Fruit fly (Drosophila melanogaster) whole organism, embryonic: ENCODE results near the gene mal.
A peak's percentile ranks its signal among the peaks of the same experiment; 100 is the strongest.

ENCODE experiments used
- Adf1 ChIP-seq: fragments of 200-800 bp; sonication (Bioruptor generic); IDR thresholded peaks from 2 replicates; pipeline ENCODE4 v1.3.6; 2022; ENCODE audit warnings: missing biosample characterization, missing genetic modification characterization
- CG10147 ChIP-seq: fragments of 200-800 bp; sonication (Bioruptor generic); optimal IDR thresholded peaks from 2 replicates; lab custom pipeline; 2019; ENCODE audit warnings: missing biosample characterization, mild to moderate bottlenecking, missing genetic modification characterization, moderate library complexity
- CG10366 ChIP-seq: fragments of 200-800 bp; sonication (Bioruptor generic); IDR thresholded peaks from 2 replicates; pipeline ENCODE4 v1.3.6; 2022; ENCODE audit warnings: missing biosample characterization, missing genetic modification characterization
- CG12744 ChIP-seq: fragments of 200-800 bp; sonication (Bioruptor generic); optimal IDR thresholded peaks from 2 replicates; lab custom pipeline; 2016; ENCODE audit warnings: missing biosample characterization, missing genetic modification characterization
- CG13894 ChIP-seq: fragments of 200-800 bp; sonication (Bioruptor generic); optimal IDR thresholded peaks from 3 replicates; lab custom pipeline; 2018; ENCODE audit warnings: missing biosample characterization, mild to moderate bottlenecking, missing genetic modification characterization, moderate library complexity
- CG14050 ChIP-seq: fragments of 200-800 bp; sonication (Bioruptor generic); IDR thresholded peaks from 3 replicates; pipeline ENCODE4 v1.3.6; 2022; ENCODE audit warnings: missing biosample characterization, missing genetic modification characterization
- CG15601 ChIP-seq: fragments of 200-800 bp; sonication (Bioruptor generic); optimal IDR thresholded peaks from 3 replicates; lab custom pipeline; 2019; ENCODE audit warnings: missing biosample characterization, mild to moderate bottlenecking, missing genetic modification characterization, moderate library complexity
- CG15696 ChIP-seq: fragments of 200-800 bp; sonication (Bioruptor generic); optimal IDR thresholded peaks from 2 replicates; lab custom pipeline; 2019; ENCODE audit warnings: missing biosample characterization, mild to moderate bottlenecking, missing genetic modification characterization, moderate library complexity
- CG1602 ChIP-seq: fragments of 200-800 bp; sonication (Bioruptor generic); optimal IDR thresholded peaks from 3 replicates; lab custom pipeline; 2016; ENCODE audit warnings: missing biosample characterization, missing genetic modification characterization
- CG1792 ChIP-seq: fragments of 200-800 bp; sonication (Bioruptor generic); optimal IDR thresholded peaks from 2 replicates; lab custom pipeline; 2016; ENCODE audit warnings: missing biosample characterization, missing genetic modification characterization
- CG18262 ChIP-seq: fragments of 200-800 bp; optimal IDR thresholded peaks from 3 replicates; lab custom pipeline; 2019; ENCODE audit warnings: missing biosample characterization, mild to moderate bottlenecking, missing genetic modification characterization, moderate library complexity
- CG2116 ChIP-seq: fragments of 200-800 bp; sonication (Bioruptor generic); optimal IDR thresholded peaks from 3 replicates; lab custom pipeline; 2018; ENCODE audit warnings: missing biosample characterization, mild to moderate bottlenecking, missing genetic modification characterization
- CG30020 ChIP-seq: fragments of 200-800 bp; optimal IDR thresholded peaks from 2 replicates; lab custom pipeline; 2019; ENCODE audit warnings: missing biosample characterization, mild to moderate bottlenecking, missing genetic modification characterization, moderate library complexity
- CG3065 ChIP-seq: fragments of 200-800 bp; sonication (Bioruptor generic); optimal IDR thresholded peaks from 2 replicates; lab custom pipeline; 2016; ENCODE audit warnings: missing biosample characterization, missing genetic modification characterization
- CG32772 ChIP-seq: fragments of 200-800 bp; sonication (Bioruptor generic); IDR thresholded peaks from 2 replicates; pipeline ENCODE4 v1.3.6; 2022; ENCODE audit warnings: missing biosample characterization, missing genetic modification characterization
- CG3726 ChIP-seq: fragments of 200-800 bp; sonication (Bioruptor generic); IDR thresholded peaks from 3 replicates; pipeline ENCODE4, ENCODE4 v1.3.6; 2022; ENCODE audit warnings: missing biosample characterization, missing genetic modification characterization
- CG3838 ChIP-seq: fragments of 200-800 bp; sonication (Bioruptor generic); optimal IDR thresholded peaks from 3 replicates; lab custom pipeline; 2016; ENCODE audit warnings: missing biosample characterization, missing genetic modification characterization
- CG6175 ChIP-seq: fragments of 200-800 bp; sonication (Bioruptor generic); IDR thresholded peaks from 3 replicates; pipeline ENCODE4 v1.3.6; 2022; ENCODE audit warnings: missing biosample characterization, missing genetic modification characterization
- CG6683 ChIP-seq: fragments of 200-800 bp; sonication (Bioruptor generic); optimal IDR thresholded peaks from 2 replicates; lab custom pipeline; 2017; ENCODE audit warnings: missing biosample characterization, mild to moderate bottlenecking, missing genetic modification characterization, missing genetic modification reagents
- CG7928 ChIP-seq: fragments of 200-800 bp; sonication (Bioruptor generic); optimal IDR thresholded peaks from 2 replicates; lab custom pipeline; 2017; ENCODE audit warnings: missing biosample characterization, mild to moderate bottlenecking, missing genetic modification characterization
- CG7963 ChIP-seq: fragments of 200-800 bp; sonication (Bioruptor generic); IDR thresholded peaks from 3 replicates; pipeline ENCODE4 v1.3.6; 2022; ENCODE audit warnings: missing biosample characterization, missing genetic modification characterization; ENCODE audit not compliant: partially characterized antibody
- CG7987 ChIP-seq: fragments of 200-800 bp; sonication (Bioruptor generic); optimal IDR thresholded peaks from 2 replicates; lab custom pipeline; 2018; ENCODE audit warnings: missing biosample characterization, mild to moderate bottlenecking, missing genetic modification characterization, moderate library complexity
- CG9215 ChIP-seq: fragments of 200-800 bp; sonication (Bioruptor generic); IDR thresholded peaks from 2 replicates; pipeline ENCODE4 v1.3.6; 2022; ENCODE audit warnings: missing biosample characterization, missing genetic modification characterization
- CG9609 ChIP-seq: fragments of 200-800 bp; sonication (Bioruptor generic); optimal IDR thresholded peaks from 3 replicates; lab custom pipeline; 2016; ENCODE audit warnings: missing biosample characterization, missing genetic modification characterization
- CG9932 ChIP-seq: fragments of 200-800 bp; sonication (Bioruptor generic); IDR thresholded peaks from 2 replicates; pipeline ENCODE4 v1.3.6; 2022; ENCODE audit warnings: missing biosample characterization, missing genetic modification characterization
- CHES-1-like ChIP-seq: fragments of 200-800 bp; sonication (Bioruptor generic); optimal IDR thresholded peaks from 2 replicates; lab custom pipeline; 2016; ENCODE audit warnings: missing biosample characterization, missing genetic modification characterization
- CTCF ChIP-seq: fragments of 200-800 bp; sonication (Bioruptor generic); optimal IDR thresholded peaks from 2 replicates; lab custom pipeline; 2017; ENCODE audit warnings: missing biosample characterization, mild to moderate bottlenecking, missing genetic modification characterization, moderate library complexity
- Chrac-16 ChIP-seq: fragments of 200-800 bp; sonication (Bioruptor generic); optimal IDR thresholded peaks from 3 replicates; lab custom pipeline; 2016; ENCODE audit warnings: missing biosample characterization, missing genetic modification characterization
- Dll ChIP-seq: fragments of 200-800 bp; sonication (Bioruptor generic); IDR thresholded peaks from 4 replicates; pipeline ENCODE4 v1.3.6; 2022; ENCODE audit warnings: missing biosample characterization, missing genetic modification characterization; ENCODE audit not compliant: partially characterized antibody
- Doc2 ChIP-seq: fragments of 200-800 bp; sonication (Bioruptor generic); IDR thresholded peaks from 2 replicates; pipeline ENCODE4 v1.3.6; 2022; ENCODE audit warnings: missing biosample characterization, missing genetic modification characterization
- E2f1 ChIP-seq: fragments of 200-800 bp; sonication (Bioruptor generic); IDR thresholded peaks from 2 replicates; pipeline ENCODE4 v1.3.6; 2022; ENCODE audit warnings: missing biosample characterization, missing genetic modification characterization
- ERR ChIP-seq: fragments of 200-800 bp; sonication (Bioruptor generic); optimal IDR thresholded peaks from 2 replicates; lab custom pipeline; 2016; ENCODE audit warnings: missing biosample characterization, missing genetic modification characterization
- Elba2 ChIP-seq: fragments of 200-800 bp; sonication (Bioruptor generic); optimal IDR thresholded peaks from 3 replicates; lab custom pipeline; 2016; ENCODE audit warnings: missing biosample characterization, missing genetic modification characterization
- Mes4 ChIP-seq: fragments of 200-800 bp; sonication (Bioruptor generic); optimal IDR thresholded peaks from 2 replicates; lab custom pipeline; 2016; ENCODE audit warnings: missing biosample characterization, missing genetic modification characterization
- Mrtf ChIP-seq: fragments of 200-800 bp; sonication (Bioruptor generic); IDR thresholded peaks from 3 replicates; pipeline ENCODE4 v1.3.6; 2022; ENCODE audit warnings: missing biosample characterization, missing genetic modification characterization
- NC2α ChIP-seq: fragments of 200-800 bp; sonication (Bioruptor generic); optimal IDR thresholded peaks from 2 replicates; lab custom pipeline; 2016; ENCODE audit warnings: missing biosample characterization, missing genetic modification characterization
- cg ChIP-seq: fragments of 200-800 bp; sonication (Bioruptor generic); optimal IDR thresholded peaks from 3 replicates; lab custom pipeline; 2019; ENCODE audit warnings: missing biosample characterization, mild to moderate bottlenecking, missing genetic modification characterization, moderate library complexity
- chn ChIP-seq: fragments of 200-800 bp; sonication (Bioruptor generic); optimal IDR thresholded peaks from 2 replicates; lab custom pipeline; 2016; ENCODE audit warnings: missing biosample characterization, missing genetic modification characterization
- dimm ChIP-seq: fragments of 200-800 bp; sonication (Bioruptor generic); IDR thresholded peaks from 2 replicates; pipeline ENCODE4 v1.3.6; 2022; ENCODE audit warnings: missing biosample characterization, missing genetic modification characterization
- dysf ChIP-seq: fragments of 200-800 bp; sonication (Bioruptor generic); IDR thresholded peaks from 3 replicates; pipeline ENCODE4 v1.3.6; 2022; ENCODE audit warnings: missing biosample characterization, missing genetic modification characterization
- insv ChIP-seq, 2 experiments: fragments of 200-800 bp; sonication (Bioruptor generic); optimal IDR thresholded peaks; 3 replicates each; lab custom pipeline; 2016 to 2018; ENCODE audit warnings: missing biosample characterization in 2 of 2, missing genetic modification characterization in 2 of 2
- knrl ChIP-seq: fragments of 200-800 bp; sonication (Bioruptor generic); IDR thresholded peaks from 3 replicates; pipeline ENCODE4 v1.3.6; 2022; ENCODE audit warnings: missing biosample characterization, missing genetic modification characterization; ENCODE audit not compliant: partially characterized antibody
- lov ChIP-seq, 2 experiments: fragments of 200-800 bp in 1 of 2; fragments of >200 bp in 1 of 2; sonication (Bioruptor generic) in 1 of 2; IDR thresholded peaks in 1 of 2; optimal IDR thresholded peaks in 1 of 2; 2 replicates in 1 of 2; 3 replicates in 1 of 2; pipeline versions ENCODE4 v1.3.6 to Lab custom; 2017 to 2022; ENCODE audit warnings: missing biosample characterization in 1 of 2, missing genetic modification characterization in 1 of 2
- psq ChIP-seq: fragments of 200-800 bp; sonication (Bioruptor generic); optimal IDR thresholded peaks from 2 replicates; lab custom pipeline; 2017; ENCODE audit warnings: missing biosample characterization, missing genetic modification characterization
- scrt ChIP-seq: fragments of 200-800 bp; sonication (Bioruptor generic); optimal IDR thresholded peaks from 2 replicates; lab custom pipeline; 2018; ENCODE audit warnings: missing biosample characterization, mild to moderate bottlenecking, missing genetic modification characterization, moderate library complexity
- sim ChIP-seq: fragments of 200-800 bp; sonication (Bioruptor generic); IDR thresholded peaks from 2 replicates; pipeline ENCODE4 v1.3.6; 2022; ENCODE audit warnings: missing biosample characterization, missing genetic modification characterization
- slp2 ChIP-seq: fragments of 200-800 bp; sonication (Bioruptor generic); optimal IDR thresholded peaks from 2 replicates; lab custom pipeline; 2016; ENCODE audit warnings: missing biosample characterization, missing genetic modification characterization
- sr ChIP-seq: fragments of 200-800 bp; sonication (Bioruptor generic); IDR thresholded peaks from 3 replicates; pipeline ENCODE4 v1.3.6; 2022; ENCODE audit warnings: missing biosample characterization, missing genetic modification characterization
- tin ChIP-seq: fragments of 200-800 bp; sonication (Bioruptor generic); optimal IDR thresholded peaks from 3 replicates; lab custom pipeline; 2016; ENCODE audit warnings: missing biosample characterization, missing genetic modification characterization
- usp ChIP-seq: fragments of >200 bp; optimal IDR thresholded peaks from 2 replicates; lab custom pipeline; 2017; ENCODE audit warnings: missing biosample characterization, missing genetic modification characterization
- vvl ChIP-seq: fragments of 200-800 bp; sonication (Bioruptor generic); IDR thresholded peaks from 2 replicates; pipeline ENCODE4 v1.3.6; 2022; ENCODE audit warnings: missing biosample characterization, missing genetic modification characterization

Gene mal

DNA sequence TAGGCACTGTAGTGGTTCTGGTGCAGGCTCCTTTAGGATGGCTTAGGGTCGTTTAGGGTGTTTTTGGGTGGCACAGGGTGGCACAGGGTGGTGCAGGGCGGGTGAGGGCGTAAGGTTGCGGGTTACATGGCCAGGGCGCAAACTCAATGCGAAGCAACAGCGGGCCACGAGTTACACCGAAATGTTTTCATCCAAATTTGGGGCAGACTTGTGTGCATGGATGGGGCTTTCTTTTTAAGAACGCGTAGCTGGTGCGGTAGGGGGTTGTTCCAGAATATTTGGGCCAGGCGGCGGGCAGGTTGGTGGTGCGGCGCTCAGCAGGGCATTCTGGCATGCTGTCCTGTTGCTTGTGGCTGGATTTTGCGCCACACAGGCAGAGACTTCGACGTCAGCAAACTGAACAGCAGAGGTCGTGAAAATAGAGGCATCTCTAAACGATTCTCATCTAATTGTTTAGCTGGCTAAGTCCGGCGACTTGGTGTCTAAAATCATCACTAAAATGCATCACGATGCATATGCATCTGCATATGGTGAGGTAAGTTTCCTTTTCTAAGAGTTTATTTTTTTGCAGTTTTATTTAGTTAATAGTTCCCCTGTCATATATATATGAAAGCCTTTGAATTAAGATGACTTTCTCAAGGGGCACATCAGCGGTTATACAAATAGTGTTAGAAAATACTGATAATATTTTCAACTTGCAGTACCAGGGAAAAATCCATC, 18.6 kb downstream of the mal start (continued):
- TF ChIP-seq lov (optimal IDR thresholded peaks at IDR 0.05; lab: Kevin White, UChicago) (no peak), lov (GFP tag; IDR thresholded peaks at IDR 0.05; lab: Robert Waterston, UW) (no peak), Mes4 (GFP tag; lab: Kevin White, UChicago) (no peak), CG9932 (GFP tag; lab: Robert Waterston, UW) (no peak), slp2 (no peak), CG7987 (GFP tag; lab: Kevin White, UChicago) (no peak), Doc2 (GFP tag; lab: Robert Waterston, UW) (no peak), CG15601 (no peak), CG6683 (GFP tag; lab: Kevin White, UChicago) (no peak), E2f1 (GFP tag; lab: Robert Waterston, UW) (no peak), psq (GFP tag; lab: Kevin White, UChicago) (no peak), vvl (no peak), CG30020 (tag; lab: Kevin White, UChicago) (no peak), CG1602 (GFP tag; lab: Kevin White, UChicago) (no peak), CG13894 (peak; percentile 41), CG18262 (tag; lab: Kevin White, UChicago) (no peak), CG6175 (no peak), CG7963 (GFP tag; lab: Robert Waterston, UW) (no peak), Adf1 (peak; percentile 16; the same call in 1 of the 2 replicates), dimm (no peak), CG9609 (no peak), CG15696 (tag; lab: Kevin White, UChicago) (no peak), Dll (GFP tag; lab: Robert Waterston, UW) (no peak), CG12744 (GFP tag; lab: Kevin White, UChicago) (no peak), dysf (GFP tag; lab: Robert Waterston, UW) (0 out of 3 replicates have a peak, but pooled peaks have one; percentile 12), chn (GFP tag; lab: Kevin White, UChicago) (no peak), ERR (GFP tag; lab: Kevin White, UChicago) (no peak), CG10147 (GFP tag; lab: Kevin White, UChicago) (no peak), knrl (GFP tag; lab: Robert Waterston, UW) (no peak), CG1792 (GFP tag; lab: Kevin White, UChicago) (no peak), CG9215 (GFP tag; lab: Robert Waterston, UW) (0 out of 2 replicates have a peak, but pooled peaks have one; percentile 17), CG32772 (GFP tag; lab: Robert Waterston, UW) (no peak), CG7928 (no peak), NC2α (GFP tag; lab: Kevin White, UChicago) (no peak), scrt (GFP tag; lab: Kevin White, UChicago) (peak; percentile 86), usp (GFP tag; lab: Kevin White, UChicago) (no peak), CTCF (GFP tag; lab: Kevin White, UChicago) (no peak), CG2116 (GFP tag; lab: Kevin White, UChicago) (no peak), cg (no peak), CG10366 (no peak), CG3065 (GFP tag; lab: Kevin White, UChicago) (no peak), tin (GFP tag; lab: Kevin White, UChicago) (no peak), Mrtf (GFP tag; lab: Robert Waterston, UW) (no peak), CG3838 (GFP tag; lab: Kevin White, UChicago) (no peak), sr (GFP tag; lab: Robert Waterston, UW) (no peak), CG3726 (GFP tag; lab: Robert Waterston, UW) (no peak), Chrac-16 (GFP tag; lab: Kevin White, UChicago) (no peak), CG14050 (no peak), Elba2 (GFP tag; lab: Kevin White, UChicago) (no peak), insv (GFP tag; optimal IDR thresholded peaks at IDR 0.05; lab: Kevin White, UChicago) (no peak), CHES-1-like (GFP tag; lab: Kevin White, UChicago) (no peak), sim (GFP tag; lab: Robert Waterston, UW) (no peak)
